Worm (Caenorhabditis elegans): ENCODE results near the gene dhs-7.

ce11 chrII:7208184-7208583 is at the start of gene dhs-7:
- TF ChIP-seq sptf-2 (GFP tag; optimal IDR thresholded peaks at IDR 0.05) (no peak), snpc-4 (GFP tag; optimal IDR thresholded peaks at IDR 0.05) (no peak), snpc-4 (tag; optimal IDR thresholded peaks at IDR 0.05) (no peak), let-526 (GFP tag; IDR thresholded peaks at IDR 0.05) (no peak), hlh-12 (tag; optimal IDR thresholded peaks at IDR 0.05) (no peak)

Data from whole organism, young adult.